Worm (Caenorhabditis elegans) whole organism, L1 larva: ENCODE data around the gene clh-2.

Experiments used
- C04F5.9 ChIP-seq: sonication (generic microtip); optimal IDR thresholded peaks from 2 replicates; lab custom pipeline; 2016; ENCODE audit warnings: missing genetic modification characterization, missing compliant biosample characterization
- C16A3.4 ChIP-seq: fragments of 150-350 bp; optimal IDR thresholded peaks from 2 replicates; lab custom pipeline; 2014; ENCODE audit warnings: missing biosample characterization, missing genetic modification characterization
- C34B4.2 ChIP-seq: sonication (generic microtip); optimal IDR thresholded peaks from 2 replicates; lab custom pipeline; 2017; ENCODE audit warnings: mild to moderate bottlenecking, missing genetic modification characterization, missing compliant biosample characterization
- aha-1 ChIP-seq: fragments of 150-350 bp; optimal IDR thresholded peaks from 2 replicates; lab custom pipeline; 2014; ENCODE audit warnings: missing biosample characterization, missing genetic modification characterization
- ama-1 ChIP-seq: fragments of 150-350 bp; optimal IDR thresholded peaks from 2 replicates; lab custom pipeline; 2014
- blmp-1 ChIP-seq: fragments of 150-350 bp; optimal IDR thresholded peaks from 2 replicates; lab custom pipeline; 2014; ENCODE audit warnings: missing biosample characterization, missing genetic modification characterization
- ceh-63 ChIP-seq: fragments of 200-800 bp; sonication (Bioruptor generic); optimal IDR thresholded peaks from 2 replicates; lab custom pipeline; 2018; ENCODE audit warnings: mild to moderate bottlenecking, missing genetic modification characterization, missing compliant biosample characterization
- ceh-8 ChIP-seq: fragments of 200-800 bp; sonication (Bioruptor generic); optimal IDR thresholded peaks from 2 replicates; lab custom pipeline; 2018; ENCODE audit warnings: mild to moderate bottlenecking, missing genetic modification characterization, moderate library complexity, missing compliant biosample characterization
- ceh-82 ChIP-seq, 3 experiments: fragments of 150-350 bp in 1 of 3; sonication (generic microtip) in 2 of 3; optimal IDR thresholded peaks; 2 replicates each; lab custom pipeline; 2014 to 2017; ENCODE audit warnings: missing biosample characterization in 3 of 3, missing genetic modification characterization in 3 of 3
- ceh-90 ChIP-seq: sonication (generic microtip); optimal IDR thresholded peaks from 2 replicates; lab custom pipeline; 2016; ENCODE audit warnings: missing genetic modification characterization, missing compliant biosample characterization
- dpl-1 ChIP-seq, 3 experiments: fragments of 150-350 bp in 2 of 3; sonication (generic microtip) in 1 of 3; optimal IDR thresholded peaks; 2 replicates each; lab custom pipeline; 2014 to 2017; ENCODE audit warnings: missing biosample characterization in 3 of 3, missing genetic modification characterization in 3 of 3, missing genetic modification reagents in 3 of 3
- dsc-1 ChIP-seq: sonication (generic microtip); optimal IDR thresholded peaks from 2 replicates; lab custom pipeline; 2016; ENCODE audit warnings: mild to moderate bottlenecking, missing genetic modification characterization, missing compliant biosample characterization
- efl-1 ChIP-seq, 4 experiments: fragments of 150-350 bp; optimal IDR thresholded peaks in 3 of 4; peaks in 1 of 4; 1 replicate in 1 of 4; 2 replicates in 3 of 4; lab custom pipeline; 2014; ENCODE audit warnings: missing biosample characterization in 2 of 4, missing genetic modification characterization in 2 of 4, missing genetic modification reagents in 2 of 4
- efl-3 ChIP-seq: fragments of 200-800 bp; sonication (Bioruptor generic); optimal IDR thresholded peaks from 2 replicates; lab custom pipeline; 2018; ENCODE audit warnings: mild to moderate bottlenecking, missing genetic modification characterization, missing compliant biosample characterization
- egl-13 ChIP-seq: sonication (generic microtip); optimal IDR thresholded peaks from 2 replicates; lab custom pipeline; 2016; ENCODE audit warnings: missing genotype, missing genetic modification reagents, missing genetic modification characterization, missing compliant biosample characterization
- elt-2 ChIP-seq: sonication (generic microtip); optimal IDR thresholded peaks from 2 replicates; lab custom pipeline; 2016; ENCODE audit warnings: missing genetic modification characterization, mild to moderate bottlenecking, inconsistent platforms, missing compliant biosample characterization, missing genetic modification reagents
- elt-3 ChIP-seq, 6 experiments: fragments of 150-350 bp in 1 of 6; sonication (generic microtip); optimal IDR thresholded peaks; 2 replicates each; lab custom pipeline; 2017 to 2018; ENCODE audit warnings: missing biosample characterization in 6 of 6, missing genetic modification characterization in 6 of 6, inconsistent platforms in 1 of 6
- ets-5 ChIP-seq: fragments of 200-800 bp; sonication (Bioruptor generic); IDR thresholded peaks from 2 replicates; pipeline ENCODE4 v1.3.6; 2022; ENCODE audit warnings: missing genetic modification characterization, missing compliant biosample characterization
- fkh-10 ChIP-seq: sonication (generic microtip); optimal IDR thresholded peaks from 2 replicates; lab custom pipeline; 2017; ENCODE audit warnings: missing biosample characterization, missing genetic modification reagents, missing genetic modification characterization
- fkh-8 ChIP-seq: sonication (generic microtip); optimal IDR thresholded peaks from 2 replicates; lab custom pipeline; 2016; ENCODE audit warnings: mild to moderate bottlenecking, missing genetic modification characterization, missing compliant biosample characterization
- fos-1 ChIP-seq: fragments of 150-350 bp; optimal IDR thresholded peaks from 2 replicates; lab custom pipeline; 2014; ENCODE audit warnings: missing biosample characterization, missing genetic modification characterization
- hlh-17 ChIP-seq: fragments of 200-800 bp; sonication (Bioruptor generic); optimal IDR thresholded peaks from 2 replicates; lab custom pipeline; 2018; ENCODE audit warnings: missing genetic modification characterization, mild to moderate bottlenecking, missing compliant biosample characterization, moderate library complexity, borderline replicate concordance
- hlh-4 ChIP-seq: sonication (generic microtip); optimal IDR thresholded peaks from 2 replicates; lab custom pipeline; 2016; ENCODE audit warnings: mild to moderate bottlenecking, missing genetic modification characterization, missing compliant biosample characterization
- irx-1 ChIP-seq: sonication (generic microtip); optimal IDR thresholded peaks from 2 replicates; lab custom pipeline; 2016; ENCODE audit warnings: missing genetic modification characterization, missing compliant biosample characterization
- isw-1 ChIP-seq: fragments of 200-800 bp; sonication (Bioruptor generic); IDR thresholded peaks from 2 replicates; pipeline ENCODE4 v1.3.6; 2022; ENCODE audit warnings: missing genetic modification characterization, missing compliant biosample characterization
- lin-13 ChIP-seq: fragments of 150-350 bp; optimal IDR thresholded peaks from 2 replicates; lab custom pipeline; 2014; ENCODE audit warnings: missing biosample characterization, missing genetic modification reagents, missing genetic modification characterization
- lin-39 ChIP-seq: fragments of 150-350 bp; optimal IDR thresholded peaks from 2 replicates; lab custom pipeline; 2014; ENCODE audit warnings: missing biosample characterization, missing genetic modification reagents, missing genetic modification characterization
- lir-3 ChIP-seq: sonication (generic microtip); optimal IDR thresholded peaks from 2 replicates; lab custom pipeline; 2016; ENCODE audit warnings: mild to moderate bottlenecking, missing genetic modification characterization, moderate library complexity, missing compliant biosample characterization; ENCODE audit not compliant: poor library complexity
- lsy-2 ChIP-seq, 2 experiments: fragments of 150-350 bp; optimal IDR thresholded peaks; 2 replicates each; lab custom pipeline; 2014; ENCODE audit warnings: missing biosample characterization in 2 of 2, missing genetic modification characterization in 2 of 2
- mdl-1 ChIP-seq, 2 experiments: fragments of 150-350 bp; optimal IDR thresholded peaks; 2 replicates each; lab custom pipeline; 2014 to 2017; ENCODE audit warnings: missing biosample characterization in 2 of 2, missing genetic modification characterization in 2 of 2, inconsistent platforms in 1 of 2
- mef-2 ChIP-seq: fragments of 150-350 bp; optimal IDR thresholded peaks from 2 replicates; lab custom pipeline; 2014; ENCODE audit warnings: missing biosample characterization, missing genetic modification characterization
- nhr-11 ChIP-seq: fragments of 150-350 bp; optimal IDR thresholded peaks from 2 replicates; lab custom pipeline; 2014; ENCODE audit warnings: missing biosample characterization, missing genetic modification characterization
- nhr-28 ChIP-seq: fragments of 150-350 bp; optimal IDR thresholded peaks from 2 replicates; lab custom pipeline; 2014; ENCODE audit warnings: missing biosample characterization, missing genetic modification characterization
- nhr-71 ChIP-seq: sonication (generic microtip); optimal IDR thresholded peaks from 2 replicates; lab custom pipeline; 2016; ENCODE audit warnings: mild to moderate bottlenecking, missing genetic modification characterization, moderate library complexity, missing compliant biosample characterization
- nhr-77 ChIP-seq: fragments of 150-350 bp; optimal IDR thresholded peaks from 2 replicates; lab custom pipeline; 2014; ENCODE audit warnings: missing biosample characterization, missing genetic modification characterization
- nhr-84 ChIP-seq: sonication (generic microtip); optimal IDR thresholded peaks from 2 replicates; lab custom pipeline; 2017; ENCODE audit warnings: missing biosample characterization, missing genetic modification characterization
- pag-3 ChIP-seq: sonication (generic microtip); optimal IDR thresholded peaks from 2 replicates; lab custom pipeline; 2017; ENCODE audit warnings: missing genetic modification characterization, mild to moderate bottlenecking, missing compliant biosample characterization, antibody characterized with exemption, borderline replicate concordance; ENCODE audit not compliant: insufficient read depth
- pax-3 ChIP-seq: fragments of 200-800 bp; sonication (Bioruptor generic); optimal IDR thresholded peaks from 2 replicates; lab custom pipeline; 2018; ENCODE audit warnings: mild to moderate bottlenecking, missing genetic modification characterization, moderate library complexity, missing compliant biosample characterization
- pqm-1 ChIP-seq: sonication (generic microtip); optimal IDR thresholded peaks from 3 replicates; lab custom pipeline; 2017; ENCODE audit warnings: missing biosample characterization, missing genetic modification characterization
- snpc-4 ChIP-seq: fragments of 150-350 bp; optimal IDR thresholded peaks from 2 replicates; lab custom pipeline; 2014; ENCODE audit warnings: missing biosample characterization, missing genetic modification characterization
- sptf-1 ChIP-seq: fragments of 150-350 bp; optimal IDR thresholded peaks from 2 replicates; lab custom pipeline; 2014; ENCODE audit warnings: missing biosample characterization, missing genetic modification characterization
- sup-37 ChIP-seq: fragments of 200-800 bp; sonication (Bioruptor generic); optimal IDR thresholded peaks from 2 replicates; lab custom pipeline; 2018; ENCODE audit warnings: mild to moderate bottlenecking, missing genetic modification characterization, missing compliant biosample characterization
- swsn-7 ChIP-seq: sonication (generic microtip); optimal IDR thresholded peaks from 2 replicates; lab custom pipeline; 2016; ENCODE audit warnings: missing genetic modification characterization, missing compliant biosample characterization
- tbx-2 ChIP-seq: sonication (generic microtip); optimal IDR thresholded peaks from 2 replicates; lab custom pipeline; 2016; ENCODE audit warnings: missing genetic modification characterization, missing compliant biosample characterization
- tlp-1 ChIP-seq: fragments of 150-350 bp; optimal IDR thresholded peaks from 2 replicates; lab custom pipeline; 2014; ENCODE audit warnings: missing biosample characterization, missing genetic modification characterization
- unc-30 ChIP-seq: sonication (generic microtip); optimal IDR thresholded peaks from 2 replicates; lab custom pipeline; 2017; ENCODE audit warnings: missing biosample characterization, missing genetic modification characterization
- unc-98 ChIP-seq: fragments of 200-800 bp; sonication (Bioruptor generic); IDR thresholded peaks from 2 replicates; pipeline ENCODE4 v1.3.6; 2022; ENCODE audit warnings: missing genetic modification characterization, missing compliant biosample characterization
- xbp-1 ChIP-seq: sonication (generic microtip); optimal IDR thresholded peaks from 2 replicates; lab custom pipeline; 2016; ENCODE audit warnings: missing genetic modification characterization, missing compliant biosample characterization
- zag-1 ChIP-seq: fragments of 150-350 bp; optimal IDR thresholded peaks from 2 replicates; lab custom pipeline; 2014; ENCODE audit warnings: missing biosample characterization, missing genetic modification characterization

Gene clh-2

ce11 chrII:11345570-11346029, 6.1 kb upstream of the clh-2 start, which contains the start of gene nduf-11 (continued):
- peak; percentile 30 for TF ChIP-seq ceh-8
- no peak for TF ChIP-seq zag-1 (tag; lab: Kevin White, UChicago)
- peak; percentile 70 for TF ChIP-seq sup-37
- TF ChIP-seq dpl-1 (GFP tag; optimal IDR thresholded peaks at IDR 0.05; lab: Kevin White, UChicago): peak; percentile 97 to 98 (median 97)
- TF ChIP-seq ets-5 (GFP tag; lab: Robert Waterston, UW): no peak

ce11 chrII:11347878-11348556, 3.7 kb upstream of the clh-2 start, which contains the start of the genes B0491.6 and pigm-1:
B0491.6 (minus strand) TSS chrII:11348343.
pigm-1 (plus strand) TSS chrII:11348445.
- TF ChIP-seq sptf-1 (tag; lab: Kevin White, UChicago) (no peak), fkh-8 (tag; lab: Kevin White, UChicago) (peak; percentile 95), aha-1 (tag; lab: Kevin White, UChicago) (no peak), ceh-82 (tag; optimal IDR thresholded peaks at IDR 0.05; lab: Kevin White, UChicago) (peak; percentile 12 to 45 (median 44)), fkh-10 (peak; percentile 76), nhr-84 (no peak), isw-1 (GFP tag; lab: Robert Waterston, UW) (peak; percentile 42), lin-39 (no peak), hlh-17 (GFP tag; lab: Kevin White, UChicago) (no peak), dsc-1 (tag; lab: Kevin White, UChicago) (peak; percentile 98), efl-1 (optimal IDR thresholded peaks at IDR 0.05; lab: Kevin White, UChicago) (peak; percentile 54 to 92), efl-1 (GFP tag; optimal IDR thresholded peaks at IDR 0.05 in 1 of 2; lab: Kevin White, UChicago) (peak; percentile 90 to 99), unc-30 (no peak), nhr-71 (tag; lab: Kevin White, UChicago) (peak; percentile 87), nhr-77 (tag; lab: Kevin White, UChicago) (peak; percentile 50), irx-1 (tag; lab: Kevin White, UChicago) (peak; percentile 62), ama-1 (no peak), mdl-1 (tag; optimal IDR thresholded peaks at IDR 0.05; lab: Kevin White, UChicago) (peak in 1 of 2 experiments; percentile 42), C16A3.4 (tag; lab: Kevin White, UChicago) (peak; percentile 52), elt-2 (tag; lab: Kevin White, UChicago) (peak; percentile 47), C34B4.2 (tag; lab: Kevin White, UChicago) (no peak), sup-37 (no peak), elt-3 (tag; optimal IDR thresholded peaks at IDR 0.05; lab: Kevin White, UChicago) (peak in 1 of 6 experiments; percentile 52), blmp-1 (tag; lab: Kevin White, UChicago) (peak; percentile 64), dpl-1 (GFP tag; optimal IDR thresholded peaks at IDR 0.05; lab: Kevin White, UChicago) (peak; percentile 80 to 92 (median 87)), pqm-1 (no peak), tbx-2 (tag; lab: Kevin White, UChicago) (peak; percentile 49), lin-13 (GFP tag; lab: Kevin White, UChicago) (no peak), ceh-63 (GFP tag; lab: Kevin White, UChicago) (no peak), xbp-1 (tag; lab: Kevin White, UChicago) (peak; percentile 30), swsn-7 (tag; lab: Kevin White, UChicago) (peak; percentile 77), pax-3 (peak; percentile 76), fos-1 (peak; percentile 27), efl-3 (no peak), unc-98 (GFP tag; lab: Robert Waterston, UW) (no peak), lir-3 (tag; lab: Kevin White, UChicago) (peak; percentile 30), tlp-1 (tag; lab: Kevin White, UChicago) (no peak), mef-2 (peak; percentile 63), egl-13 (tag; lab: Kevin White, UChicago) (peak; percentile 71), hlh-4 (tag; lab: Kevin White, UChicago) (no peak), C04F5.9 (tag; lab: Kevin White, UChicago) (no peak), snpc-4 (tag; lab: Kevin White, UChicago) (peak; percentile 52), ceh-8 (peak; percentile 48), ceh-90 (tag; lab: Kevin White, UChicago) (peak; percentile 6), pag-3 (no peak), nhr-11 (tag; lab: Kevin White, UChicago) (peak; percentile 76), nhr-28 (tag; lab: Kevin White, UChicago) (no peak), lsy-2 (tag; optimal IDR thresholded peaks at IDR 0.05; lab: Kevin White, UChicago) (peak; percentile 48 to 75)
